Fruit fly (Drosophila melanogaster): ENCODE data around the gene CG8814.

The CG8814 gene

DNA sequence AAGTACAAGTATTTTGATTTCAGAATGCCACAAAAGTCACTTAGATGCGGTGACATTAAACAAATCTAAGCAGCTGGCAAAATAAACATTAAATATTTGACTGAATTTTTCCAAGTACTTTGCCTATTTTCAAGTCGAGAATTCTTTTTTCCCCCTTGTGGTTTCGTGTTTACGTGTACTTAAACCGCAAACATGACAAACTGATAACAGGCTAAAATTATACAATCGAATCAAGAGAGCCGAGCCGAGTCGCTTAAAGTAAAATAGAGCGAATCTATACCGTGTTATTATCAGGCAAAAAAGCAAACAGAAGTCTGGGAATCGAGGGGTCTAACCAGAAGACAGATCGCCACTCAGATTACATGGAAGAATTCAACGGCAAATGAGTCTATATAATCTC lies 31.4 kb downstream of the CG8814 start:
- TF ChIP-seq Snoo (tag; optimal IDR thresholded peaks at IDR 0.05) (no peak), CG17806 (tag; optimal IDR thresholded peaks at IDR 0.05) (no peak), CG14655 (GFP tag; optimal IDR thresholded peaks at IDR 0.05) (no peak), Pif1B (GFP tag; optimal IDR thresholded peaks at IDR 0.05) (no peak), CG12605 (GFP tag; IDR thresholded peaks at IDR 0.05) (no peak), rn (GFP tag; IDR thresholded peaks at IDR 0.05) (no peak), EcR (GFP tag; optimal IDR thresholded peaks at IDR 0.05) (no peak), CG32121 (GFP tag; IDR thresholded peaks at IDR 0.05) (no peak)

DNA sequence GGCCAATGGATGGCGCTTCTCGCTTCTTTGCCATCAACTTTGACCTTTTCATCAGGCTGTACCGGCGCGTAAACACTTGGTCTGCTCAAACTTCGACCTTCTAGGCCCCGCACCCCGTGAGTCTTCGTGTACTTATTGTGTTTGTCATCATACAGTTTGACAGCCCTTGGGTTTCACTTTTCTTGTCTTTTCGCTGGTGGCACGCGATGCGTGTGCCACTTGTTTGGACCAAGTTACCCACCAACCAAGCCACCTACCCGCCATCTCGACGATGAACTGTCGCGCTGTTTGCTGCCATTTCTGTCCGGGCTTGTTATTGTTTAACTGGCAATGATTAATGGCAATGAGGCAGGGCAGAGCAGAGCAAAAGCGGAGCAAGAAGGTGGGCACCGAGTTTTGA lies 33.1 kb downstream of the CG8814 start:
- TF ChIP-seq fd96Ca (GFP tag; IDR thresholded peaks at IDR 0.05) = 0 out of 3 replicates have a peak, but pooled peaks have one; percentile 36
- no peak for TF ChIP-seq CG15710 (tag; optimal IDR thresholded peaks at IDR 0.05)

DNA sequence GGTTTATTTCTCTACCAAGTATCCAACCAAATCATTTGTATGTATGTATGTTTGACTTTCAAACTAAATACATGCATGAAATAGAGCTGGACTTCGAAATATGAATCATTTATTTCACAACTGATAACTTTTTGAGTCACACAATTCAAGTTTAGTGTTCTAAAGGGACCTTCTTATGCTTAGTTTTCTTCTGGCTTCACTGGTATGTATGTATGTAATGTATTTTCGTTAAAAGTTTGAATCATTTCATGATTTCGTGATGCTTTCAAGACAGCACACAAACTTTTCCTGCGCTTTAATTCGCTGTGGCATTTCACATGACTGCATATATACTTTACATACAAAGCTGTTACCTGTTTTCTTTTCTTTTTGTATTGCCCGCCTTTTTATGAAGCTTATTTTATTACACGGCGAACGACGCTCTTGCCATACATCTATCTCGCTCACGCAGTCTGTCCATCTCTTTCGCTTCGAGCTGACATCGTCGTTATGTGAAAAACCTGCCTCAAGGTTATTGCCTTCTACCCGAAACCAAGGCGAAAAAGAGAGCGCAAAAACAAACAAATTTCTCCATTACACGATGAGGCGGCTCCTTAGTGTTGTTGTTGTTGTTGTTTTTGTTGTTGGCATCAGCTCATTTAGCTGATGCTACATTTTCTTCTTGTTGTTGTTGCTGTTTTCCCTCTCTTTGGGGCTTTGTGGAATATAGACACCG lies 33.9 kb downstream of the CG8814 start:
- TF ChIP-seq CG15710 (tag; optimal IDR thresholded peaks at IDR 0.05) (peak; percentile 6), rn (GFP tag; IDR thresholded peaks at IDR 0.05) (no peak), CG12605 (GFP tag; IDR thresholded peaks at IDR 0.05) (no peak), CG10348 (GFP tag; IDR thresholded peaks at IDR 0.05) (no peak), CG8159 (tag; optimal IDR thresholded peaks at IDR 0.05) (peak; percentile 13), fd96Ca (GFP tag; IDR thresholded peaks at IDR 0.05) (no peak), CG32121 (GFP tag; IDR thresholded peaks at IDR 0.05) (no peak), CG14655 (GFP tag; optimal IDR thresholded peaks at IDR 0.05) (no peak), CG4496 (GFP tag; IDR thresholded peaks at IDR 0.05) (peak; percentile 70; the same call in 2 of the 3 replicates), CG34367 (tag; optimal IDR thresholded peaks at IDR 0.05) (no peak), CG17806 (tag; optimal IDR thresholded peaks at IDR 0.05) (no peak), EcR (GFP tag; optimal IDR thresholded peaks at IDR 0.05) (peak; percentile 96), CG13204 (GFP tag; optimal IDR thresholded peaks at IDR 0.05) (peak; percentile 30), gl (tag; optimal IDR thresholded peaks at IDR 0.05) (no peak), Pif1B (GFP tag; optimal IDR thresholded peaks at IDR 0.05) (no peak), CG8301 (tag; optimal IDR thresholded peaks at IDR 0.05) (no peak), Snoo (tag; optimal IDR thresholded peaks at IDR 0.05) (no peak), Pif1A (GFP tag; optimal IDR thresholded peaks at IDR 0.05) (no peak)

DNA sequence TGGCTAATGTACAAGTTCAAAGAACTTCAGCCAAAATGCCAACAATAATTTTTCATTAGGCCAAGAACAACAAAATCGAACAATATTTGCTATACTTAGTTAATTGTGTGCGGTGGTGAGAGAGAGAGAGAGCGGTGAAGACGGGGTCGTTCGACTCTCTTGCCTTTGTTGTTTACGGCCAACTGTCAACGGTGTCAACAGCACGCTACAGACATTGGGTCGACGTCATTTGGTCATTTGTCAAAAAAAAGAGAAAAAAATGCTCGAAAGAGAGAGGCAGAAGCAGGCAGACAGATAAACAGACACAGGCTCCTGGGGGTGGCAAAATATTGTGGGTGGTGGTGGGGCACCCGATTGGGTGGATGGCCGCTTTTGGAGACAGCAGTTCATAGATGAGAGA lies 34.8 kb downstream of the CG8814 start:
- TF ChIP-seq CG8301 (tag; optimal IDR thresholded peaks at IDR 0.05) = no peak
- no peak for TF ChIP-seq CG15710 (tag; optimal IDR thresholded peaks at IDR 0.05)
- no peak for TF ChIP-seq CG10348 (GFP tag; IDR thresholded peaks at IDR 0.05)
- TF ChIP-seq CG14655 (GFP tag; optimal IDR thresholded peaks at IDR 0.05) = no peak
- no peak for TF ChIP-seq CG32121 (GFP tag; IDR thresholded peaks at IDR 0.05)
- no peak for TF ChIP-seq gl (tag; optimal IDR thresholded peaks at IDR 0.05)
- no peak for TF ChIP-seq Ets98B (GFP tag; IDR thresholded peaks at IDR 0.05)
- no peak for TF ChIP-seq CG17806 (tag; optimal IDR thresholded peaks at IDR 0.05)
- no peak for TF ChIP-seq Pif1A (GFP tag; optimal IDR thresholded peaks at IDR 0.05)
- no peak for TF ChIP-seq Snoo (tag; optimal IDR thresholded peaks at IDR 0.05)
- no peak for TF ChIP-seq CG4496 (GFP tag; IDR thresholded peaks at IDR 0.05)
- TF ChIP-seq Pif1B (GFP tag; optimal IDR thresholded peaks at IDR 0.05) = no peak
- no peak for TF ChIP-seq CG13204 (GFP tag; optimal IDR thresholded peaks at IDR 0.05)
- TF ChIP-seq CG9948 (tag; optimal IDR thresholded peaks at IDR 0.05) = no peak
- no peak for TF ChIP-seq D1 (tag; optimal IDR thresholded peaks at IDR 0.05)
- no peak for TF ChIP-seq fd96Ca (GFP tag; IDR thresholded peaks at IDR 0.05)
- no peak for TF ChIP-seq CG8159 (tag; optimal IDR thresholded peaks at IDR 0.05)
- TF ChIP-seq rn (GFP tag; IDR thresholded peaks at IDR 0.05) = no peak
- TF ChIP-seq CG12605 (GFP tag; IDR thresholded peaks at IDR 0.05) = no peak
- TF ChIP-seq CG34367 (tag; optimal IDR thresholded peaks at IDR 0.05) = no peak

DNA sequence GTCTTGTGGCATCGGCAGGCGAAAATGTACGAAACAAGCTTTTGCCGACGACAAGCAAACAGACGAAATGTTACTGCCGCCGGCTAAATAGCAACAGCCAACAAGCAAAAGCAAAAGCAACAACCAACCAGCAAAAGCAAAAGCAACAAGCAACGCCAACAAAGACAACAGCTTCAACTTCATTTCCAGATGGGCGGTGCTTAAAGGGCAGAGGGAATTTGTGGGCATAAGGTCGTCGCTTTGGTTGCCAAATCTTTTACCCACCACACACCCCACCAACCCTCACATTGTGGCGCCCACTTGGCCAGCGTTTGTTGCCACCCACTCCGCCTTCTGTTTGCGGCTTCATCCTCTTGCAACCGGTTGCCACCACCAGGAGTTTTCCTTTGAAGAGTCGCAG lies 36.3 kb downstream of the CG8814 start:
- no peak for TF ChIP-seq CG32121 (GFP tag; IDR thresholded peaks at IDR 0.05)
- no peak for TF ChIP-seq rn (GFP tag; IDR thresholded peaks at IDR 0.05)
- no peak for TF ChIP-seq Pif1B (GFP tag; optimal IDR thresholded peaks at IDR 0.05)
- TF ChIP-seq CG4496 (GFP tag; IDR thresholded peaks at IDR 0.05) = no peak
- no peak for TF ChIP-seq EcR (GFP tag; optimal IDR thresholded peaks at IDR 0.05)
- no peak for TF ChIP-seq CG34367 (tag; optimal IDR thresholded peaks at IDR 0.05)
- no peak for TF ChIP-seq fd96Ca (GFP tag; IDR thresholded peaks at IDR 0.05)
- TF ChIP-seq CG8159 (tag; optimal IDR thresholded peaks at IDR 0.05) = no peak
- no peak for TF ChIP-seq CG15710 (tag; optimal IDR thresholded peaks at IDR 0.05)
- no peak for TF ChIP-seq gl (tag; optimal IDR thresholded peaks at IDR 0.05)
- TF ChIP-seq CG13204 (GFP tag; optimal IDR thresholded peaks at IDR 0.05) = no peak

DNA sequence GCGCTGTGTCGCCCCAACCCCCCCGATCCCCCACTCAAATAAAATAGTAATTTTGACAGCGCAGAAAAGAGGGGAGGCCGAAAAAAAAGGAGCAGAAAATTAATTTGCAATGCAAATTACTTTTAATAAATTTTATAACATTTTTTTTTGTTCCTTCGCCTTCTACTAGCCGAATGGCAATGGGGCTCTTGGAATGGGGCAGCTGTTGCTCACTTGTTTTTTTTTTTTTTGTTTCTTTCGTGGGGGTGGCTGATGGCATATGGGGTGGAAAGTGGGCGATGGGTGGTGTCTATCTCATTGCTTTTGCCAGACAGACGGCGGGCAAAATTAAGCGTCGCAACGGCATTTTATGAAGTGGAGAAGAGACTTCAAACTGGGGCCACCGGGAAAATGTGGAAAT lies 46.0 kb downstream of the CG8814 start:
- TF ChIP-seq CG32121 (GFP tag; IDR thresholded peaks at IDR 0.05) (no peak), CG34367 (tag; optimal IDR thresholded peaks at IDR 0.05) (no peak), fd96Ca (GFP tag; IDR thresholded peaks at IDR 0.05) (no peak), Ets98B (GFP tag; IDR thresholded peaks at IDR 0.05) (no peak), Snoo (tag; optimal IDR thresholded peaks at IDR 0.05) (no peak), CG13204 (GFP tag; optimal IDR thresholded peaks at IDR 0.05) (no peak), EcR (GFP tag; optimal IDR thresholded peaks at IDR 0.05) (no peak), CG15710 (tag; optimal IDR thresholded peaks at IDR 0.05) (no peak), CG14655 (GFP tag; optimal IDR thresholded peaks at IDR 0.05) (no peak), rn (GFP tag; IDR thresholded peaks at IDR 0.05) (no peak), CG10348 (GFP tag; IDR thresholded peaks at IDR 0.05) (no peak)
